Fruit fly (Drosophila melanogaster) whole organism, embryonic: ENCODE results near the gene CG44362.

Source experiments
- Ada2b ChIP-seq: fragments of 200-800 bp; sonication (Bioruptor generic); IDR thresholded peaks from 2 replicates; pipeline ENCODE4 v1.3.6; 2022; ENCODE audit warnings: missing biosample characterization, missing genetic modification characterization
- B-H2 ChIP-seq: fragments of 200-800 bp; sonication (Bioruptor generic); optimal IDR thresholded peaks from 2 replicates; lab custom pipeline; 2018; ENCODE audit warnings: missing biosample characterization, mild to moderate bottlenecking, missing genetic modification characterization
- Blimp-1 ChIP-seq: fragments of 200-800 bp; sonication (Bioruptor generic); optimal IDR thresholded peaks from 3 replicates; lab custom pipeline; 2018; ENCODE audit warnings: missing biosample characterization, missing genetic modification characterization, mild to moderate bottlenecking, moderate library complexity, missing genetic modification reagents
- CG10543 ChIP-seq: fragments of 200-800 bp; sonication (Bioruptor generic); optimal IDR thresholded peaks from 3 replicates; lab custom pipeline; 2017; ENCODE audit warnings: missing biosample characterization, mild to moderate bottlenecking, missing genetic modification characterization, moderate library complexity
- CG10959 ChIP-seq: fragments of 200-800 bp; sonication (Bioruptor generic); IDR thresholded peaks from 2 replicates; pipeline ENCODE4 v1.3.6; 2022; ENCODE audit warnings: missing biosample characterization, missing genetic modification characterization
- CG11247 ChIP-seq: fragments of 200-800 bp; sonication (Bioruptor generic); IDR thresholded peaks from 2 replicates; pipeline ENCODE4 v1.3.6; 2022; ENCODE audit warnings: missing biosample characterization, missing genetic modification characterization
- CG11696 ChIP-seq: fragments of 200-800 bp; sonication (Bioruptor generic); IDR thresholded peaks from 2 replicates; pipeline ENCODE4 v1.3.6; 2022; ENCODE audit warnings: missing biosample characterization, missing genetic modification characterization
- CG1233 ChIP-seq: fragments of 200-800 bp; sonication (Bioruptor generic); optimal IDR thresholded peaks from 4 replicates; lab custom pipeline; 2018; ENCODE audit warnings: missing biosample characterization, mild to moderate bottlenecking, missing genetic modification characterization
- CG14441 ChIP-seq: fragments of 200-800 bp; sonication (Bioruptor generic); IDR thresholded peaks from 2 replicates; pipeline ENCODE4 v1.3.6; 2022; ENCODE audit warnings: missing biosample characterization, missing genetic modification characterization
- CG1602 ChIP-seq: fragments of 200-800 bp; sonication (Bioruptor generic); optimal IDR thresholded peaks from 3 replicates; lab custom pipeline; 2016; ENCODE audit warnings: missing biosample characterization, missing genetic modification characterization
- CG1603 ChIP-seq: fragments of 200-800 bp; sonication (Bioruptor generic); optimal IDR thresholded peaks from 2 replicates; lab custom pipeline; 2019; ENCODE audit warnings: missing biosample characterization, mild to moderate bottlenecking, missing genetic modification characterization, moderate library complexity
- CG17186 ChIP-seq: fragments of 200-800 bp; sonication (Bioruptor generic); optimal IDR thresholded peaks from 3 replicates; lab custom pipeline; 2017; ENCODE audit warnings: missing biosample characterization, missing genetic modification reagents, missing genetic modification characterization
- CG17612 ChIP-seq: fragments of 200-800 bp; sonication (Bioruptor generic); IDR thresholded peaks from 2 replicates; pipeline ENCODE4 v1.3.6; 2022; ENCODE audit warnings: missing biosample characterization, missing genetic modification characterization
- CG2120 ChIP-seq: fragments of 200-800 bp; sonication (Bioruptor generic); optimal IDR thresholded peaks from 3 replicates; lab custom pipeline; 2016; ENCODE audit warnings: missing biosample characterization, missing genetic modification characterization
- CG2875 ChIP-seq: fragments of 200-800 bp; sonication (Bioruptor generic); optimal IDR thresholded peaks from 2 replicates; lab custom pipeline; 2017; ENCODE audit warnings: missing biosample characterization, mild to moderate bottlenecking, missing genetic modification characterization, missing genetic modification reagents
- CG3726 ChIP-seq: fragments of 200-800 bp; sonication (Bioruptor generic); IDR thresholded peaks from 3 replicates; pipeline ENCODE4, ENCODE4 v1.3.6; 2022; ENCODE audit warnings: missing biosample characterization, missing genetic modification characterization
- CG3847 ChIP-seq: fragments of 200-800 bp; sonication (Bioruptor generic); IDR thresholded peaks from 2 replicates; pipeline ENCODE4 v1.3.6; 2022; ENCODE audit warnings: missing biosample characterization, missing genetic modification characterization
- CG42726 ChIP-seq: fragments of 200-800 bp; sonication (Bioruptor generic); IDR thresholded peaks from 2 replicates; pipeline ENCODE4 v1.3.6; 2022; ENCODE audit warnings: missing biosample characterization, missing genetic modification characterization; ENCODE audit not compliant: partially characterized antibody
- CG5953 ChIP-seq: fragments of 200-800 bp; sonication (Bioruptor generic); IDR thresholded peaks from 2 replicates; pipeline ENCODE4 v1.3.6; 2022; ENCODE audit warnings: missing biosample characterization, missing genetic modification characterization
- CG6272 ChIP-seq: fragments of 200-800 bp; sonication (Bioruptor generic); IDR thresholded peaks from 2 replicates; pipeline ENCODE4 v1.3.6; 2022; ENCODE audit warnings: missing biosample characterization, missing genetic modification characterization
- CG6689 ChIP-seq: fragments of 200-800 bp; sonication (Bioruptor generic); IDR thresholded peaks from 2 replicates; pipeline ENCODE4 v1.3.6; 2022; ENCODE audit warnings: missing biosample characterization, missing genetic modification characterization
- CG7357 ChIP-seq: fragments of 200-800 bp; sonication (Bioruptor generic); IDR thresholded peaks from 3 replicates; pipeline ENCODE4 v1.3.6; 2022; ENCODE audit warnings: missing biosample characterization, missing genetic modification characterization
- CG8290 ChIP-seq, 3 experiments: fragments of 200-800 bp; sonication (Bioruptor generic); optimal IDR thresholded peaks; 2 replicates each; lab custom pipeline; 2016 to 2019; ENCODE audit warnings: missing biosample characterization in 3 of 3, missing genetic modification characterization in 3 of 3, mild to moderate bottlenecking in 2 of 3, moderate library complexity in 1 of 3
- CG9876 ChIP-seq: fragments of 200-800 bp; sonication (Bioruptor generic); optimal IDR thresholded peaks from 2 replicates; lab custom pipeline; 2016; ENCODE audit warnings: missing biosample characterization, missing genetic modification characterization
- Fer2 ChIP-seq: fragments of 200-800 bp; sonication (Bioruptor generic); optimal IDR thresholded peaks from 2 replicates; lab custom pipeline; 2018; ENCODE audit warnings: missing biosample characterization, mild to moderate bottlenecking, missing genetic modification characterization, moderate library complexity
- Hr39 ChIP-seq: fragments of >200 bp; optimal IDR thresholded peaks from 2 replicates; lab custom pipeline; 2017
- Oli ChIP-seq: fragments of 200-800 bp; sonication (Bioruptor generic); optimal IDR thresholded peaks from 2 replicates; lab custom pipeline; 2018; ENCODE audit warnings: missing biosample characterization, mild to moderate bottlenecking, missing genetic modification characterization, moderate library complexity
- Poxn ChIP-seq: fragments of 200-800 bp; sonication (Bioruptor generic); IDR thresholded peaks from 2 replicates; pipeline ENCODE4 v1.3.6; 2022; ENCODE audit warnings: missing biosample characterization, missing genetic modification characterization
- Sry-δ ChIP-seq: fragments of 200-800 bp; sonication (Bioruptor generic); optimal IDR thresholded peaks from 2 replicates; lab custom pipeline; 2016; ENCODE audit warnings: missing biosample characterization, missing genetic modification characterization
- ap ChIP-seq: fragments of 200-800 bp; sonication (Bioruptor generic); IDR thresholded peaks from 2 replicates; pipeline ENCODE4 v1.3.6; 2022; ENCODE audit warnings: missing biosample characterization, missing genetic modification characterization
- bigmax ChIP-seq: fragments of 200-800 bp; sonication (Bioruptor generic); optimal IDR thresholded peaks from 2 replicates; lab custom pipeline; 2018; ENCODE audit warnings: missing biosample characterization, mild to moderate bottlenecking, missing genetic modification characterization
- bowl ChIP-seq: fragments of 200-800 bp; sonication (Bioruptor generic); IDR thresholded peaks from 2 replicates; pipeline ENCODE4 v1.3.6; 2022; ENCODE audit warnings: missing biosample characterization, missing genetic modification characterization
- bsh ChIP-seq, 2 experiments: fragments of 200-800 bp; sonication (Bioruptor generic); optimal IDR thresholded peaks; 2 replicates each; lab custom pipeline; 2017 to 2018; ENCODE audit warnings: mild to moderate bottlenecking in 2 of 2, missing biosample characterization in 2 of 2, missing genetic modification characterization in 2 of 2, moderate library complexity in 1 of 2
- btn ChIP-seq: fragments of 200-800 bp; sonication (Bioruptor generic); optimal IDR thresholded peaks from 2 replicates; lab custom pipeline; 2016; ENCODE audit warnings: missing biosample characterization, missing genetic modification characterization
- ci ChIP-seq: fragments of 200-800 bp; sonication (Bioruptor generic); IDR thresholded peaks from 3 replicates; pipeline ENCODE4 v1.3.6; 2022; ENCODE audit warnings: missing biosample characterization, missing genetic modification characterization
- crc ChIP-seq: fragments of 200-800 bp; sonication (Bioruptor generic); optimal IDR thresholded peaks from 2 replicates; lab custom pipeline; 2016; ENCODE audit warnings: missing biosample characterization, missing genetic modification characterization
- danr ChIP-seq: fragments of 200-800 bp; sonication (Bioruptor generic); IDR thresholded peaks from 2 replicates; pipeline ENCODE4 v1.3.6; 2022; ENCODE audit warnings: missing biosample characterization, missing genetic modification characterization
- gcm ChIP-seq: fragments of 200-800 bp; sonication (Bioruptor generic); optimal IDR thresholded peaks from 2 replicates; lab custom pipeline; 2019; ENCODE audit warnings: missing biosample characterization, mild to moderate bottlenecking, missing genetic modification characterization, moderate library complexity
- grau ChIP-seq: fragments of 200-800 bp; optimal IDR thresholded peaks from 3 replicates; lab custom pipeline; 2019; ENCODE audit warnings: missing biosample characterization, mild to moderate bottlenecking, missing genetic modification characterization, moderate library complexity
- hb ChIP-seq: fragments of 200-800 bp; sonication (Bioruptor generic); IDR thresholded peaks from 3 replicates; pipeline ENCODE4 v1.3.6; 2022; ENCODE audit warnings: missing biosample characterization, missing genetic modification characterization; ENCODE audit not compliant: partially characterized antibody
- jing ChIP-seq: fragments of 200-800 bp; sonication (Bioruptor generic); optimal IDR thresholded peaks from 2 replicates; lab custom pipeline; 2018; ENCODE audit warnings: missing biosample characterization, mild to moderate bottlenecking, missing genetic modification characterization
- lab ChIP-seq: fragments of 200-800 bp; sonication (Bioruptor generic); optimal IDR thresholded peaks from 3 replicates; lab custom pipeline; 2017; ENCODE audit warnings: missing biosample characterization, missing genetic modification characterization, mild to moderate bottlenecking, moderate library complexity, missing genetic modification reagents
- nom ChIP-seq: fragments of 200-800 bp; sonication (Bioruptor generic); optimal IDR thresholded peaks from 2 replicates; lab custom pipeline; 2017; ENCODE audit warnings: missing biosample characterization, missing genetic modification characterization, mild to moderate bottlenecking, moderate library complexity, missing genetic modification reagents
- oc ChIP-seq: fragments of 200-800 bp; sonication (Bioruptor generic); optimal IDR thresholded peaks from 2 replicates; lab custom pipeline; 2018; ENCODE audit warnings: missing biosample characterization, mild to moderate bottlenecking, missing genetic modification characterization, moderate library complexity
- pb ChIP-seq: fragments of 200-800 bp; sonication (Bioruptor generic); optimal IDR thresholded peaks from 3 replicates; lab custom pipeline; 2016; ENCODE audit warnings: missing biosample characterization, missing genetic modification characterization
- prd ChIP-seq, 3 experiments: fragments of >200 bp in 2 of 3; fragments of 200-800 bp in 1 of 3; sonication (Bioruptor generic) in 1 of 3; optimal IDR thresholded peaks in 2 of 3; IDR thresholded peaks in 1 of 3; 2 replicates in 2 of 3; 3 replicates in 1 of 3; pipeline versions ENCODE4 v1.3.6 to Lab custom; 2017 to 2022; ENCODE audit warnings: missing biosample characterization in 1 of 3, missing genetic modification characterization in 1 of 3
- trem ChIP-seq: fragments of 200-800 bp; optimal IDR thresholded peaks from 3 replicates; lab custom pipeline; 2019; ENCODE audit warnings: missing biosample characterization, mild to moderate bottlenecking, missing genetic modification characterization, moderate library complexity
- vfl ChIP-seq: fragments of 200-800 bp; sonication (Bioruptor generic); optimal IDR thresholded peaks from 2 replicates; lab custom pipeline; 2016; ENCODE audit warnings: missing biosample characterization, missing genetic modification characterization
- wor ChIP-seq: fragments of 200-800 bp; sonication (Bioruptor generic); IDR thresholded peaks from 2 replicates; pipeline ENCODE4 v1.3.6; 2022; ENCODE audit warnings: missing biosample characterization, missing genetic modification characterization

The CG44362 gene

dm6 chr3L:11366422-11366821 is 30.9 kb upstream of the CG44362 start (continued):
- TF ChIP-seq nom (GFP tag; lab: Kevin White, UChicago) (peak; percentile 67), danr (GFP tag; lab: Robert Waterston, UW) (0 out of 2 replicates have a peak, but pooled peaks have one; percentile 37), Oli (tag; lab: Kevin White, UChicago) (no peak), prd (optimal IDR thresholded peaks at IDR 0.05; lab: Kevin White, UChicago) (no peak), prd (GFP tag; IDR thresholded peaks at IDR 0.05; lab: Robert Waterston, UW) (0 out of 3 replicates have a peak, but pooled peaks have one; percentile 26), hb (GFP tag; lab: Robert Waterston, UW) (0 out of 3 replicates have a peak, but pooled peaks have one; percentile 9), CG9876 (GFP tag; lab: Kevin White, UChicago) (no peak), lab (GFP tag; lab: Kevin White, UChicago) (no peak), CG3847 (GFP tag; lab: Robert Waterston, UW) (no peak), gcm (GFP tag; lab: Kevin White, UChicago) (no peak), CG7357 (GFP tag; lab: Robert Waterston, UW) (no peak)
- TF ChIP-seq, all 482 proteins: peak for 41

DNA sequence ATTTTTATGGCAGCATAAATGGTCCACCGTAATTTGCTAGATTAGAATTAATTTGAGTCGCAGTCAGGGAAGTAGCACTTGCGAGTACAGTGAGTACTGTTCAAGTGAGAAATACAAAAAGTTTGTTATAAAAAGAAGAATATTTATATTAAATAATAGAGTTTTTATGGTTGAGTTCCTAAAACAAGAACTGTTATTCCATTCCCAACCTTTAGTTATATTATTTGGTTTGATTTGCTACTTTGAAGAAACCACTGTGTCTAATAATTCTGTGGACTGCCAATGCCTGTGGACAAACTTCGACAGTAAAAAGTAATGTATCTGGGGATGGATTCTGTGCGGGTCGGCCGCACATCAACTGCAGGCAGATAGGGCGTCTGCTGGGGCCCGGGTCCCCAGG is 29.5 kb upstream of the CG44362 start:
- TF ChIP-seq CG6272 (GFP tag; lab: Robert Waterston, UW) (peak; percentile 17; the same call in 1 of the 2 replicates), oc (tag; lab: Kevin White, UChicago) (no peak), CG1233 (GFP tag; lab: Kevin White, UChicago) (no peak), Blimp-1 (GFP tag; lab: Kevin White, UChicago) (peak; percentile 12), CG17186 (GFP tag; lab: Kevin White, UChicago) (no peak), ap (GFP tag; lab: Robert Waterston, UW) (no peak), CG2875 (no peak), CG42726 (GFP tag; lab: Robert Waterston, UW) (no peak), nom (GFP tag; lab: Kevin White, UChicago) (no peak), CG6689 (GFP tag; lab: Robert Waterston, UW) (0 out of 2 replicates have a peak, but pooled peaks have one; percentile 34), Ada2b (peak; percentile 56), bowl (no peak), Sry-δ (no peak), CG8290 (GFP tag; optimal IDR thresholded peaks at IDR 0.05; lab: Kevin White, UChicago) (no peak), CG8290 (tag; optimal IDR thresholded peaks at IDR 0.05; lab: Kevin White, UChicago) (no peak), bigmax (GFP tag; lab: Kevin White, UChicago) (no peak), Fer2 (tag; lab: Kevin White, UChicago) (no peak), trem (tag; lab: Kevin White, UChicago) (no peak), grau (tag; lab: Kevin White, UChicago) (peak; percentile 80), CG1603 (no peak), CG1602 (GFP tag; lab: Kevin White, UChicago) (no peak), pb (no peak), CG11247 (no peak), CG14441 (GFP tag; lab: Robert Waterston, UW) (peak; percentile 55), bsh (GFP tag; optimal IDR thresholded peaks at IDR 0.05; lab: Kevin White, UChicago) (peak in 1 of 2 experiments; percentile 35), B-H2 (GFP tag; lab: Kevin White, UChicago) (no peak), vfl (no peak), jing (GFP tag; lab: Kevin White, UChicago) (no peak), CG10959 (GFP tag; lab: Robert Waterston, UW) (no peak), btn (GFP tag; lab: Kevin White, UChicago) (no peak), CG5953 (GFP tag; lab: Robert Waterston, UW) (no peak), Hr39 (lab: Kevin White, UChicago) (no peak), Poxn (no peak), crc (GFP tag; lab: Kevin White, UChicago) (no peak), CG11696 (no peak), wor (0 out of 2 replicates have a peak, but pooled peaks have one; percentile 32), ci (0 out of 3 replicates have a peak, but pooled peaks have one; percentile 20), CG17612 (no peak), CG3726 (GFP tag; lab: Robert Waterston, UW) (no peak), CG10543 (GFP tag; lab: Kevin White, UChicago) (no peak), CG2120 (GFP tag; lab: Kevin White, UChicago) (peak; percentile 18)
